Fruit fly (Drosophila melanogaster): ENCODE data around the gene Aladin.

Aladin gene

DNA sequence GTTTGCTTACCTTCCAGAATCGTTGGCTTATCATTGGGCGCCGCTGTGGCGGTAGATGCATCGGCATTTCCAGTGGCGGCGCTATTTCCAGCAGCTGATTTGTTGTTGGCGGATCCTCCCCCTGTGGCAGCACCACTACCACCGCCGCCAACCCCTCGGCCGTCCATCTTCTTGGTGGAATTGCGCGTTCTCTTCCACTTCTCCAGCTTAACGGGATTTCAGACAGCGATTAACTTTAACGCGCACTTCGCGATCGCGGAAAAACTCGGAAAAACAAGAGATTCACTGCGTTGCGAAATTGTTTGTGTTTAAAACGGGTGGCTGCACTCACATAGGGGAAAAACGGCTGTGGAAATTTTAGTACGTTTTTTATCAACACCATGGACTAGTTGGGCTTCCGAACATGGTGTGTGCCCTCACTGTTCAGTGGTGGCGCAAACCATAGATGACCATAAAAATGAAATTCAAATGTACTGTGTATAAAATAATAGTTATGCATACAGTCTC lies 9.6 kb downstream of the Aladin start, which contains the start of gene c11.1 (continued):
- TF ChIP-seq CG14710 (tag; optimal IDR thresholded peaks at IDR 0.05) (peak; percentile 38), CG15514 (GFP tag; optimal IDR thresholded peaks at IDR 0.05) (peak; percentile 36), amos (GFP tag; IDR thresholded peaks at IDR 0.05; ENCODE audit: partially characterized antibody) (peak; percentile 40; the same call in 1 of the 2 replicates), stwl (tag; optimal IDR thresholded peaks at IDR 0.05) (peak; percentile 11), CG15479 (GFP tag; optimal IDR thresholded peaks at IDR 0.05) (peak; percentile 83), abd-A (tag; optimal IDR thresholded peaks at IDR 0.05) (no peak), jigr1 (GFP tag; IDR thresholded peaks at IDR 0.05) (no peak), CHES-1-like (GFP tag; optimal IDR thresholded peaks at IDR 0.05) (peak; percentile 55), Mad (GFP tag; optimal IDR thresholded peaks at IDR 0.05) (no peak), sens (GFP tag) (peak; percentile 68), gcm (GFP tag; optimal IDR thresholded peaks at IDR 0.05) (no peak), CG17802 (tag; optimal IDR thresholded peaks at IDR 0.05) (no peak), CG18599 (GFP tag; optimal IDR thresholded peaks at IDR 0.05) (no peak), Pdp1 (GFP tag; optimal IDR thresholded peaks at IDR 0.05) (peak in 1 of 2 experiments; percentile 56), esg (GFP tag; conservative IDR thresholded peaks at IDR 0.05) (no peak), pita (GFP tag; optimal IDR thresholded peaks at IDR 0.05) (peak; percentile 87), CG11504 (tag; optimal IDR thresholded peaks at IDR 0.05) (no peak), tll (GFP tag; optimal IDR thresholded peaks at IDR 0.05) (no peak), emc (GFP tag; optimal IDR thresholded peaks at IDR 0.05) (no peak), dmrt11E (tag; optimal IDR thresholded peaks at IDR 0.05) (no peak), CG1602 (GFP tag; optimal IDR thresholded peaks at IDR 0.05) (no peak), ems (GFP tag; optimal IDR thresholded peaks at IDR 0.05) (no peak), CG14441 (GFP tag; IDR thresholded peaks at IDR 0.05) (no peak), Myb (GFP tag; optimal IDR thresholded peaks at IDR 0.05) (peak; percentile 69), CG8089 (GFP tag; optimal IDR thresholded peaks at IDR 0.05) (no peak), Vsx1 (GFP tag; optimal IDR thresholded peaks at IDR 0.05) (no peak), sisA (GFP tag; IDR thresholded peaks at IDR 0.05) (no peak), cg (GFP tag; optimal IDR thresholded peaks at IDR 0.05) (peak; percentile 35), HmgZ (tag; optimal IDR thresholded peaks at IDR 0.05) (peak; percentile 58), da (GFP tag; optimal IDR thresholded peaks at IDR 0.05) (no peak), CG18011 (GFP tag; optimal IDR thresholded peaks at IDR 0.05) (no peak), CG12744 (GFP tag; optimal IDR thresholded peaks at IDR 0.05) (no peak), Adf1 (GFP tag; IDR thresholded peaks at IDR 0.05) (0 out of 2 replicates have a peak, but pooled peaks have one; percentile 19), ato (GFP tag; IDR thresholded peaks at IDR 0.05; ENCODE audit: partially characterized antibody) (0 out of 2 replicates have a peak, but pooled peaks have one; percentile 34), CG3163 (GFP tag; optimal IDR thresholded peaks at IDR 0.05) (peak; percentile 65), grau (tag; optimal IDR thresholded peaks at IDR 0.05) (peak; percentile 15), CG33557 (GFP tag; optimal IDR thresholded peaks at IDR 0.05) (no peak), sr (GFP tag; IDR thresholded peaks at IDR 0.05) (no peak), CG10267 (tag; optimal IDR thresholded peaks at IDR 0.05) (peak; percentile 4), ab (GFP tag; optimal IDR thresholded peaks at IDR 0.05) (no peak), dimm (GFP tag; IDR thresholded peaks at IDR 0.05) (no peak), CG17912 (GFP tag; optimal IDR thresholded peaks at IDR 0.05) (no peak), Meics (GFP tag; optimal IDR thresholded peaks at IDR 0.05) (no peak), sqz (GFP tag; optimal IDR thresholded peaks at IDR 0.05) (no peak), crol (GFP tag; IDR thresholded peaks at IDR 0.05) (peak; percentile 51), chif (GFP tag; optimal IDR thresholded peaks at IDR 0.05) (no peak), bowl (GFP tag; IDR thresholded peaks at IDR 0.05) (no peak), MBD-R2 (GFP tag; IDR thresholded peaks at IDR 0.05) (peak; percentile 66), CG12659 (GFP tag; optimal IDR thresholded peaks at IDR 0.05) (peak; percentile 64), Ets65A (GFP tag) (no peak)
